Worm (Caenorhabditis elegans) whole organism, young adult: ENCODE data around the gene clec-180.

Experiments
- C17E4.6 ChIP-seq: fragments of 200-800 bp; sonication (Bioruptor generic); IDR thresholded peaks from 2 replicates; pipeline ENCODE4 v1.3.6; 2022; ENCODE audit warnings: missing genetic modification reagents, missing genetic modification characterization, missing compliant biosample characterization
- F10E7.11 ChIP-seq: sonication (generic microtip); optimal IDR thresholded peaks from 2 replicates; lab custom pipeline; 2017; ENCODE audit warnings: mild to moderate bottlenecking, missing genetic modification characterization, moderate library complexity, missing compliant biosample characterization
- F33H1.4 ChIP-seq: fragments of 200-800 bp; sonication (Bioruptor generic); IDR thresholded peaks from 2 replicates; pipeline ENCODE4 v1.3.6; 2022; ENCODE audit warnings: missing genetic modification reagents, missing genetic modification characterization, missing compliant biosample characterization
- F37B4.10 ChIP-seq: fragments of 200-800 bp; sonication (Bioruptor generic); IDR thresholded peaks from 2 replicates; pipeline ENCODE4 v1.3.6; 2022; ENCODE audit warnings: missing genetic modification characterization, missing compliant biosample characterization
- F39B2.1 ChIP-seq: fragments of 200-800 bp; sonication (Bioruptor generic); IDR thresholded peaks from 2 replicates; pipeline ENCODE4 v1.3.6; 2022; ENCODE audit warnings: missing genetic modification reagents, missing genetic modification characterization, missing compliant biosample characterization
- F49E8.2 ChIP-seq: sonication (generic microtip); optimal IDR thresholded peaks from 3 replicates; lab custom pipeline; 2017; ENCODE audit warnings: missing genetic modification characterization, mild to moderate bottlenecking, missing compliant biosample characterization, antibody characterized with exemption, moderate library complexity; ENCODE audit not compliant: insufficient read depth
- F57A8.1 ChIP-seq: fragments of 200-800 bp; sonication (Bioruptor generic); optimal IDR thresholded peaks from 2 replicates; lab custom pipeline; 2018; ENCODE audit warnings: mild to moderate bottlenecking, missing genetic modification characterization, moderate library complexity, missing compliant biosample characterization
- F57C9.4 ChIP-seq: sonication (generic microtip); optimal IDR thresholded peaks from 2 replicates; lab custom pipeline; 2017; ENCODE audit warnings: mild to moderate bottlenecking, missing genetic modification characterization, missing compliant biosample characterization
- Y53G8AR.9 ChIP-seq: fragments of 200-800 bp; sonication (Bioruptor generic); conservative IDR thresholded peaks from 2 replicates; pipeline ENCODE4 v1.3.6; 2022; ENCODE audit warnings: missing genetic modification reagents, missing genetic modification characterization, missing compliant biosample characterization
- ama-1 ChIP-seq, 3 experiments: fragments of 150-350 bp in 1 of 3; sonication (generic microtip) in 2 of 3; optimal IDR thresholded peaks; 2 replicates each; lab custom pipeline; 2014 to 2018; ENCODE audit warnings: missing biosample characterization in 2 of 3, missing genetic modification characterization in 2 of 3, missing genetic modification reagents in 2 of 3
- aptf-2 ChIP-seq: fragments of 200-800 bp; sonication (Bioruptor generic); conservative IDR thresholded peaks from 2 replicates; pipeline ENCODE4 v1.3.6; 2022; ENCODE audit warnings: missing genetic modification reagents, missing genetic modification characterization, missing compliant biosample characterization
- attf-6 ChIP-seq: fragments of 200-800 bp; sonication (Bioruptor generic); IDR thresholded peaks from 2 replicates; pipeline ENCODE4 v1.3.6; 2022; ENCODE audit warnings: missing genetic modification reagents, missing genetic modification characterization, missing compliant biosample characterization
- bed-2 ChIP-seq: fragments of 200-800 bp; sonication (Bioruptor generic); IDR thresholded peaks from 2 replicates; pipeline ENCODE4 v1.3.6; 2022; ENCODE audit warnings: missing genetic modification reagents, missing genetic modification characterization, missing compliant biosample characterization
- cebp-2 ChIP-seq: fragments of 200-800 bp; sonication (Bioruptor generic); IDR thresholded peaks from 2 replicates; pipeline ENCODE4 v1.3.6; 2022; ENCODE audit warnings: missing genetic modification characterization, missing compliant biosample characterization
- ceh-91 ChIP-seq: fragments of 200-800 bp; sonication (Bioruptor generic); IDR thresholded peaks from 2 replicates; pipeline ENCODE4 v1.3.6; 2022; ENCODE audit warnings: missing genetic modification reagents, missing genetic modification characterization, missing compliant biosample characterization
- chd-7 ChIP-seq: sonication (generic microtip); optimal IDR thresholded peaks from 2 replicates; lab custom pipeline; 2016; ENCODE audit warnings: mild to moderate bottlenecking, missing genetic modification characterization, moderate library complexity, missing compliant biosample characterization
- die-1 ChIP-seq: sonication (generic microtip); optimal IDR thresholded peaks from 2 replicates; lab custom pipeline; 2016; ENCODE audit warnings: missing genotype, mild to moderate bottlenecking, missing genetic modification characterization, missing compliant biosample characterization
- dpl-1 ChIP-seq: fragments of 150-350 bp; optimal IDR thresholded peaks from 2 replicates; lab custom pipeline; 2014; ENCODE audit warnings: missing biosample characterization, missing genetic modification reagents, missing genetic modification characterization
- egl-44 ChIP-seq: fragments of 200-800 bp; sonication (Bioruptor generic); IDR thresholded peaks from 2 replicates; pipeline ENCODE4 v1.3.6; 2022; ENCODE audit warnings: missing genetic modification reagents, missing genetic modification characterization, missing compliant biosample characterization
- ets-4 ChIP-seq: fragments of 200-800 bp; sonication (Bioruptor generic); optimal IDR thresholded peaks from 2 replicates; lab custom pipeline; 2018; ENCODE audit warnings: mild to moderate bottlenecking, missing genetic modification characterization, missing compliant biosample characterization
- fkh-3 ChIP-seq: sonication (generic microtip); optimal IDR thresholded peaks from 2 replicates; lab custom pipeline; 2016; ENCODE audit warnings: mild to moderate bottlenecking, missing genetic modification characterization, missing compliant biosample characterization
- gei-17 ChIP-seq: fragments of 200-800 bp; sonication (Bioruptor generic); optimal IDR thresholded peaks from 2 replicates; lab custom pipeline; 2018; ENCODE audit warnings: mild to moderate bottlenecking, missing genetic modification characterization, missing compliant biosample characterization
- hmg-1.2 ChIP-seq: fragments of 200-800 bp; sonication (Bioruptor generic); IDR thresholded peaks from 2 replicates; pipeline ENCODE4 v1.3.6; 2022; ENCODE audit warnings: missing genetic modification reagents, missing genetic modification characterization, missing compliant biosample characterization
- hrde-1 ChIP-seq: sonication (generic microtip); optimal IDR thresholded peaks from 2 replicates; lab custom pipeline; 2016; ENCODE audit warnings: missing genetic modification characterization, mild to moderate bottlenecking, missing compliant biosample characterization, moderate library complexity, missing genotype, missing genetic modification reagents, borderline replicate concordance
- hsf-1 ChIP-seq: fragments of 200-800 bp; sonication (Bioruptor generic); IDR thresholded peaks from 2 replicates; pipeline ENCODE4 v1.3.6; 2022; ENCODE audit warnings: missing genetic modification reagents, missing genetic modification characterization, missing compliant biosample characterization
- let-607 ChIP-seq, 2 experiments: fragments of 200-800 bp in 1 of 2; sonication (Bioruptor generic) in 1 of 2; sonication (generic microtip) in 1 of 2; optimal IDR thresholded peaks; 2 replicates each; lab custom pipeline; 2016 to 2018; ENCODE audit warnings: mild to moderate bottlenecking in 2 of 2, missing compliant biosample characterization in 2 of 2, missing genetic modification characterization in 2 of 2, moderate library complexity in 2 of 2, missing genotype in 1 of 2
- lin-54 ChIP-seq: fragments of 200-800 bp; sonication (Bioruptor generic); optimal IDR thresholded peaks from 2 replicates; lab custom pipeline; 2018; ENCODE audit warnings: mild to moderate bottlenecking, missing genetic modification characterization, missing compliant biosample characterization
- lir-1 ChIP-seq: fragments of 200-800 bp; sonication (Bioruptor generic); conservative IDR thresholded peaks from 2 replicates; pipeline ENCODE4 v1.3.6; 2022; ENCODE audit warnings: missing genetic modification reagents, missing genetic modification characterization, missing compliant biosample characterization
- lsy-27 ChIP-seq: sonication (generic microtip); optimal IDR thresholded peaks from 2 replicates; lab custom pipeline; 2017; ENCODE audit warnings: missing genetic modification characterization, mild to moderate bottlenecking, missing compliant biosample characterization, antibody characterized with exemption, missing genotype, borderline replicate concordance; ENCODE audit not compliant: insufficient read depth
- madf-3 ChIP-seq: fragments of 200-800 bp; sonication (Bioruptor generic); IDR thresholded peaks from 2 replicates; pipeline ENCODE4 v1.3.6; 2022; ENCODE audit warnings: missing genetic modification reagents, missing genetic modification characterization, missing compliant biosample characterization
- madf-6 ChIP-seq: fragments of 200-800 bp; sonication (Bioruptor generic); IDR thresholded peaks from 2 replicates; pipeline ENCODE4 v1.3.6; 2022; ENCODE audit warnings: missing genetic modification reagents, missing genetic modification characterization, missing compliant biosample characterization
- nhr-27 ChIP-seq: fragments of 200-800 bp; sonication (Bioruptor generic); optimal IDR thresholded peaks from 2 replicates; lab custom pipeline; 2018; ENCODE audit warnings: mild to moderate bottlenecking, missing genetic modification characterization, moderate library complexity, missing compliant biosample characterization
- nhr-80 ChIP-seq: sonication (generic microtip); optimal IDR thresholded peaks from 2 replicates; lab custom pipeline; 2016; ENCODE audit warnings: missing genetic modification characterization, missing compliant biosample characterization
- pbrm-1 ChIP-seq: fragments of 200-800 bp; sonication (Bioruptor generic); IDR thresholded peaks from 2 replicates; pipeline ENCODE4 v1.3.6; 2022; ENCODE audit warnings: missing genetic modification reagents, missing genetic modification characterization, missing compliant biosample characterization
- pha-4 ChIP-seq: fragments of 150-350 bp; sonication (generic microtip); optimal IDR thresholded peaks from 2 replicates; lab custom pipeline; 2014; ENCODE audit warnings: missing biosample characterization, missing genetic modification reagents, missing genetic modification characterization
- rcor-1 ChIP-seq: fragments of 200-800 bp; sonication (Bioruptor generic); IDR thresholded peaks from 2 replicates; pipeline ENCODE4 v1.3.6; 2022; ENCODE audit warnings: missing genetic modification reagents, missing genetic modification characterization, missing compliant biosample characterization
- repo-1 ChIP-seq: sonication (generic microtip); optimal IDR thresholded peaks from 2 replicates; lab custom pipeline; 2017; ENCODE audit warnings: mild to moderate bottlenecking, missing genetic modification characterization, missing compliant biosample characterization
- snpc-1.1 ChIP-seq: sonication (generic microtip); optimal IDR thresholded peaks from 2 replicates; lab custom pipeline; 2017; ENCODE audit warnings: missing genetic modification characterization, mild to moderate bottlenecking, missing compliant biosample characterization, antibody characterized with exemption, moderate library complexity, missing genotype, missing genetic modification reagents; ENCODE audit not compliant: insufficient read depth
- snpc-3.4 ChIP-seq: sonication (generic microtip); optimal IDR thresholded peaks from 2 replicates; lab custom pipeline; 2017; ENCODE audit warnings: missing genetic modification characterization, mild to moderate bottlenecking, missing compliant biosample characterization, antibody characterized with exemption, moderate library complexity, missing genotype, missing genetic modification reagents
- snpc-4 ChIP-seq, 5 experiments: fragments of 150-350 bp in 1 of 5; sonication (generic microtip) in 4 of 5; optimal IDR thresholded peaks; 2 replicates each; lab custom pipeline; 2014 to 2018; ENCODE audit warnings: missing genetic modification characterization in 5 of 5, missing biosample characterization in 3 of 5, antibody characterized with exemption in 2 of 5, mild to moderate bottlenecking in 2 of 5, missing compliant biosample characterization in 2 of 5, missing genotype in 2 of 5, moderate library complexity in 2 of 5, missing genetic modification reagents in 1 of 5
- somi-1 ChIP-seq: fragments of 200-800 bp; sonication (Bioruptor generic); optimal IDR thresholded peaks from 2 replicates; lab custom pipeline; 2018; ENCODE audit warnings: mild to moderate bottlenecking, missing genetic modification characterization, missing compliant biosample characterization
- tlf-1 ChIP-seq: fragments of 200-800 bp; sonication (Bioruptor generic); optimal IDR thresholded peaks from 2 replicates; lab custom pipeline; 2018; ENCODE audit warnings: mild to moderate bottlenecking, missing genetic modification characterization, missing compliant biosample characterization
- xnd-1 ChIP-seq: sonication (generic microtip); optimal IDR thresholded peaks from 2 replicates; lab custom pipeline; 2016; ENCODE audit warnings: missing genotype, missing genetic modification reagents, missing genetic modification characterization, missing compliant biosample characterization
- ztf-3 ChIP-seq: fragments of 200-800 bp; sonication (Bioruptor generic); optimal IDR thresholded peaks from 2 replicates; lab custom pipeline; 2018; ENCODE audit warnings: mild to moderate bottlenecking, missing genetic modification characterization, missing compliant biosample characterization

Gene clec-180

ce11 chrIV:7558653-7559052, 10.0 kb upstream of the clec-180 start (continued):
- TF ChIP-seq dpl-1, result no peak
- TF ChIP-seq repo-1 (tag; lab: Kevin White, UChicago), result no peak
- no peak for TF ChIP-seq egl-44
- TF ChIP-seq aptf-2 (GFP tag; lab: Robert Waterston, UW), result no peak
- TF ChIP-seq fkh-3, result no peak
- TF ChIP-seq chd-7 (tag; lab: Kevin White, UChicago), result peak; percentile 28
- TF ChIP-seq hrde-1 (tag; lab: Kevin White, UChicago), result peak; percentile 66
- TF ChIP-seq rcor-1 (GFP tag; lab: Robert Waterston, UW), result no peak
- TF ChIP-seq pha-4 (tag; lab: Kevin White, UChicago), result no peak
- TF ChIP-seq F33H1.4 (GFP tag; lab: Robert Waterston, UW), result no peak
- no peak for TF ChIP-seq F57A8.1 (GFP tag; lab: Kevin White, UChicago)
- no peak for TF ChIP-seq F39B2.1
- no peak for TF ChIP-seq F57C9.4 (tag; lab: Kevin White, UChicago)
- no peak for TF ChIP-seq ets-4
- TF ChIP-seq C17E4.6, result no peak
- TF ChIP-seq lsy-27 (tag; lab: Kevin White, UChicago), result no peak
- TF ChIP-seq nhr-27 (tag; lab: Kevin White, UChicago), result no peak
- TF ChIP-seq snpc-4 (GFP tag; optimal IDR thresholded peaks at IDR 0.05; lab: Kevin White, UChicago), result peak; percentile 32
- TF ChIP-seq snpc-4 (tag; optimal IDR thresholded peaks at IDR 0.05; lab: Kevin White, UChicago), result peak in 1 of 4 experiments; percentile 1
- no peak for TF ChIP-seq gei-17 (GFP tag; lab: Kevin White, UChicago)
- no peak for TF ChIP-seq somi-1
- TF ChIP-seq ama-1 (optimal IDR thresholded peaks at IDR 0.05; lab: Kevin White, UChicago), result no peak
- peak in 1 of 2 experiments; percentile 22 for TF ChIP-seq ama-1 (GFP tag; optimal IDR thresholded peaks at IDR 0.05; lab: Kevin White, UChicago)
- no peak for TF ChIP-seq Y53G8AR.9 (GFP tag; lab: Robert Waterston, UW)
- TF ChIP-seq lir-1 (GFP tag; lab: Robert Waterston, UW), result no peak
- no peak for TF ChIP-seq xnd-1
- TF ChIP-seq snpc-1.1 (tag; lab: Kevin White, UChicago), result no peak
- no peak for TF ChIP-seq hmg-1.2 (GFP tag; lab: Robert Waterston, UW)
- no peak for TF ChIP-seq pbrm-1 (GFP tag; lab: Robert Waterston, UW)
- no peak for TF ChIP-seq let-607 (tag; optimal IDR thresholded peaks at IDR 0.05; lab: Kevin White, UChicago)
- TF ChIP-seq madf-3, result 0 out of 2 replicates have a peak, but pooled peaks have one; percentile 5
- TF ChIP-seq F37B4.10, result no peak

DNA sequence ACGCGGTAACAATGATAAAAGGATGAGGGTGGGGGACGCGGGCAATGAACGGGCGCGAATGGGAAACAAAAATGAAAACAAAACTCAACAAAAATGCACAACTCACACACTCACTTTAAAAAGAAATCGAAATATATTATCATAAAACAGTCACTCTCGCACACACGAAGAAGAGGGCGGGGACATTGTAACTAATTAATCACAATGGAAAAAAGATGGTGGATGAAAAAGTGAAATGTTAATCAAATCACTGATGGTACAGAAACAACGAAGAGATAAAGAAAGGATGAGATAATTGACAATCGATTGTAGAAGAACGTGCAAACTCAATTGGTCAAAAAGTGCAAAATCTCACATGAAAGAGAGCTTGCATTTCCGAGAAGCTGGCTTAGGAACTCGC, 9.5 kb upstream of the clec-180 start:
- TF ChIP-seq lsy-27 (tag; lab: Kevin White, UChicago) (no peak), attf-6 (0 out of 2 replicates have a peak, but pooled peaks have one; percentile 11), ztf-3 (GFP tag; lab: Kevin White, UChicago) (no peak), F10E7.11 (tag; lab: Kevin White, UChicago) (no peak), madf-6 (GFP tag; lab: Robert Waterston, UW) (peak; percentile 21; the same call in 1 of the 2 replicates), tlf-1 (peak; percentile 7), ceh-91 (GFP tag; lab: Robert Waterston, UW) (no peak), hsf-1 (GFP tag; lab: Robert Waterston, UW) (peak; percentile 51; the same call in 1 of the 2 replicates), repo-1 (tag; lab: Kevin White, UChicago) (no peak), lin-54 (GFP tag; lab: Kevin White, UChicago) (no peak), bed-2 (no peak), nhr-80 (tag; lab: Kevin White, UChicago) (no peak), aptf-2 (GFP tag; lab: Robert Waterston, UW) (no peak), snpc-4 (GFP tag; optimal IDR thresholded peaks at IDR 0.05; lab: Kevin White, UChicago) (no peak), snpc-4 (tag; optimal IDR thresholded peaks at IDR 0.05; lab: Kevin White, UChicago) (peak in 1 of 4 experiments; percentile 0), die-1 (tag; lab: Kevin White, UChicago) (peak; percentile 32), snpc-3.4 (tag; lab: Kevin White, UChicago) (peak; percentile 33), F49E8.2 (tag; lab: Kevin White, UChicago) (peak; percentile 82), cebp-2 (GFP tag; lab: Robert Waterston, UW) (0 out of 2 replicates have a peak, but pooled peaks have one; percentile 6), F37B4.10 (no peak)
